Worm (Caenorhabditis elegans) whole organism, L1 larva: ENCODE results near the gene srx-29.
"Not testable (repeated sequence)": the region's sequence is repeated elsewhere in the genome, so short reads cannot be mapped to it uniquely, and the experiment has no call there.

Experiments used
- C16A3.4 ChIP-seq: fragments of 150-350 bp; optimal IDR thresholded peaks from 2 replicates; lab custom pipeline; 2014; ENCODE audit warnings: missing biosample characterization, missing genetic modification characterization
- ama-1 ChIP-seq: fragments of 150-350 bp; optimal IDR thresholded peaks from 2 replicates; lab custom pipeline; 2014
- blmp-1 ChIP-seq: fragments of 150-350 bp; optimal IDR thresholded peaks from 2 replicates; lab custom pipeline; 2014; ENCODE audit warnings: missing biosample characterization, missing genetic modification characterization
- ceh-63 ChIP-seq: fragments of 200-800 bp; sonication (Bioruptor generic); optimal IDR thresholded peaks from 2 replicates; lab custom pipeline; 2018; ENCODE audit warnings: mild to moderate bottlenecking, missing genetic modification characterization, missing compliant biosample characterization
- ceh-90 ChIP-seq: sonication (generic microtip); optimal IDR thresholded peaks from 2 replicates; lab custom pipeline; 2016; ENCODE audit warnings: missing genetic modification characterization, missing compliant biosample characterization
- efl-1 ChIP-seq, 4 experiments: fragments of 150-350 bp; optimal IDR thresholded peaks in 3 of 4; peaks in 1 of 4; 1 replicate in 1 of 4; 2 replicates in 3 of 4; lab custom pipeline; 2014; ENCODE audit warnings: missing biosample characterization in 2 of 4, missing genetic modification characterization in 2 of 4, missing genetic modification reagents in 2 of 4
- egl-13 ChIP-seq: sonication (generic microtip); optimal IDR thresholded peaks from 2 replicates; lab custom pipeline; 2016; ENCODE audit warnings: missing genotype, missing genetic modification reagents, missing genetic modification characterization, missing compliant biosample characterization
- elt-2 ChIP-seq: sonication (generic microtip); optimal IDR thresholded peaks from 2 replicates; lab custom pipeline; 2016; ENCODE audit warnings: missing genetic modification characterization, mild to moderate bottlenecking, inconsistent platforms, missing compliant biosample characterization, missing genetic modification reagents
- ets-5 ChIP-seq: fragments of 200-800 bp; sonication (Bioruptor generic); IDR thresholded peaks from 2 replicates; pipeline ENCODE4 v1.3.6; 2022; ENCODE audit warnings: missing genetic modification characterization, missing compliant biosample characterization
- fkh-10 ChIP-seq: sonication (generic microtip); optimal IDR thresholded peaks from 2 replicates; lab custom pipeline; 2017; ENCODE audit warnings: missing biosample characterization, missing genetic modification reagents, missing genetic modification characterization
- grh-1 ChIP-seq: fragments of 200-800 bp; sonication (Bioruptor generic); IDR thresholded peaks from 2 replicates; pipeline ENCODE4 v1.3.6; 2022; ENCODE audit warnings: missing genetic modification reagents, missing genetic modification characterization, missing compliant biosample characterization
- hlh-4 ChIP-seq: sonication (generic microtip); optimal IDR thresholded peaks from 2 replicates; lab custom pipeline; 2016; ENCODE audit warnings: mild to moderate bottlenecking, missing genetic modification characterization, missing compliant biosample characterization
- jun-1 ChIP-seq: fragments of 150-350 bp; optimal IDR thresholded peaks from 2 replicates; lab custom pipeline; 2014; ENCODE audit warnings: missing biosample characterization, missing genetic modification reagents, missing genetic modification characterization
- lin-35 ChIP-seq, 2 experiments: fragments of 150-350 bp; optimal IDR thresholded peaks; 2 replicates each; lab custom pipeline; 2014; ENCODE audit warnings: missing biosample characterization in 2 of 2, missing genetic modification characterization in 2 of 2, missing genetic modification reagents in 2 of 2
- lir-3 ChIP-seq: sonication (generic microtip); optimal IDR thresholded peaks from 2 replicates; lab custom pipeline; 2016; ENCODE audit warnings: mild to moderate bottlenecking, missing genetic modification characterization, moderate library complexity, missing compliant biosample characterization; ENCODE audit not compliant: poor library complexity
- mab-9 ChIP-seq: fragments of 200-800 bp; sonication (Bioruptor generic); IDR thresholded peaks from 2 replicates; pipeline ENCODE4 v1.3.6; 2022; ENCODE audit warnings: missing genetic modification reagents, missing genetic modification characterization, missing compliant biosample characterization
- mdl-1 ChIP-seq, 2 experiments: fragments of 150-350 bp; optimal IDR thresholded peaks; 2 replicates each; lab custom pipeline; 2014 to 2017; ENCODE audit warnings: missing biosample characterization in 2 of 2, missing genetic modification characterization in 2 of 2, inconsistent platforms in 1 of 2
- mef-2 ChIP-seq: fragments of 150-350 bp; optimal IDR thresholded peaks from 2 replicates; lab custom pipeline; 2014; ENCODE audit warnings: missing biosample characterization, missing genetic modification characterization
- nhr-20 ChIP-seq: sonication (generic microtip); optimal IDR thresholded peaks from 2 replicates; lab custom pipeline; 2016; ENCODE audit warnings: mild to moderate bottlenecking, missing genetic modification characterization, missing compliant biosample characterization
- nhr-47 ChIP-seq: sonication (generic microtip); optimal IDR thresholded peaks from 2 replicates; lab custom pipeline; 2016; ENCODE audit warnings: mild to moderate bottlenecking, missing genetic modification characterization, moderate library complexity, missing compliant biosample characterization
- nhr-71 ChIP-seq: sonication (generic microtip); optimal IDR thresholded peaks from 2 replicates; lab custom pipeline; 2016; ENCODE audit warnings: mild to moderate bottlenecking, missing genetic modification characterization, moderate library complexity, missing compliant biosample characterization
- nhr-84 ChIP-seq: sonication (generic microtip); optimal IDR thresholded peaks from 2 replicates; lab custom pipeline; 2017; ENCODE audit warnings: missing biosample characterization, missing genetic modification characterization
- nhr-85 ChIP-seq: sonication (generic microtip); peaks from one replicate; lab custom pipeline; 2016; ENCODE audit warnings: missing genetic modification characterization, inconsistent platforms, missing compliant biosample characterization
- nhr-90 ChIP-seq: sonication (generic microtip); optimal IDR thresholded peaks from 2 replicates; lab custom pipeline; 2016; ENCODE audit warnings: mild to moderate bottlenecking, missing genetic modification characterization, missing compliant biosample characterization; ENCODE audit not compliant: poor library complexity
- pag-3 ChIP-seq: sonication (generic microtip); optimal IDR thresholded peaks from 2 replicates; lab custom pipeline; 2017; ENCODE audit warnings: missing genetic modification characterization, mild to moderate bottlenecking, missing compliant biosample characterization, antibody characterized with exemption, borderline replicate concordance; ENCODE audit not compliant: insufficient read depth
- pqm-1 ChIP-seq: sonication (generic microtip); optimal IDR thresholded peaks from 3 replicates; lab custom pipeline; 2017; ENCODE audit warnings: missing biosample characterization, missing genetic modification characterization
- skn-1 ChIP-seq: fragments of 150-350 bp; optimal IDR thresholded peaks from 2 replicates; lab custom pipeline; 2014; ENCODE audit warnings: missing biosample characterization, missing genetic modification characterization
- sup-37 ChIP-seq: fragments of 200-800 bp; sonication (Bioruptor generic); optimal IDR thresholded peaks from 2 replicates; lab custom pipeline; 2018; ENCODE audit warnings: mild to moderate bottlenecking, missing genetic modification characterization, missing compliant biosample characterization
- swsn-7 ChIP-seq: sonication (generic microtip); optimal IDR thresholded peaks from 2 replicates; lab custom pipeline; 2016; ENCODE audit warnings: missing genetic modification characterization, missing compliant biosample characterization
- tbx-2 ChIP-seq: sonication (generic microtip); optimal IDR thresholded peaks from 2 replicates; lab custom pipeline; 2016; ENCODE audit warnings: missing genetic modification characterization, missing compliant biosample characterization
- tlp-1 ChIP-seq: fragments of 150-350 bp; optimal IDR thresholded peaks from 2 replicates; lab custom pipeline; 2014; ENCODE audit warnings: missing biosample characterization, missing genetic modification characterization
- unc-86 ChIP-seq: sonication (generic microtip); optimal IDR thresholded peaks from 2 replicates; lab custom pipeline; 2016; ENCODE audit warnings: missing genetic modification characterization, missing compliant biosample characterization
- unc-98 ChIP-seq: fragments of 200-800 bp; sonication (Bioruptor generic); IDR thresholded peaks from 2 replicates; pipeline ENCODE4 v1.3.6; 2022; ENCODE audit warnings: missing genetic modification characterization, missing compliant biosample characterization
- vab-15 ChIP-seq: sonication (generic microtip); optimal IDR thresholded peaks from 2 replicates; lab custom pipeline; 2017; ENCODE audit warnings: missing genotype, mild to moderate bottlenecking, missing genetic modification characterization, missing compliant biosample characterization
- ztf-11 ChIP-seq, 2 experiments: sonication (generic microtip); optimal IDR thresholded peaks; 2 replicates each; lab custom pipeline; 2016 to 2017; ENCODE audit warnings: missing genetic modification characterization in 2 of 2, missing biosample characterization in 1 of 2, missing compliant biosample characterization in 1 of 2
- ztf-4 ChIP-seq: fragments of 150-350 bp; optimal IDR thresholded peaks from 2 replicates; lab custom pipeline; 2014; ENCODE audit warnings: missing biosample characterization, missing genetic modification characterization

srx-29 gene

ce11 chrV:15674899-15675298, 23.1 kb downstream of the srx-29 start:
- no peak for TF ChIP-seq jun-1 (tag; lab: Kevin White, UChicago)
- no peak for TF ChIP-seq vab-15 (tag; lab: Kevin White, UChicago)
- no peak for TF ChIP-seq skn-1
- no peak for TF ChIP-seq nhr-71 (tag; lab: Kevin White, UChicago)
- TF ChIP-seq pag-3: no peak
- TF ChIP-seq nhr-84: no peak
- TF ChIP-seq mef-2 (tag; lab: Kevin White, UChicago): no peak
- TF ChIP-seq C16A3.4 (tag; lab: Kevin White, UChicago): no peak
- TF ChIP-seq nhr-20: no peak
- TF ChIP-seq ceh-63: no peak
- TF ChIP-seq hlh-4 (tag; lab: Kevin White, UChicago): no peak
- no peak for TF ChIP-seq tbx-2 (tag; lab: Kevin White, UChicago)
- no peak for TF ChIP-seq unc-98

ce11 chrV:15673707-15674106, 24.3 kb downstream of the srx-29 start, which contains the start of gene nhr-51:
Gene nhr-51, plus strand, starts transcription at chrV:15674007.
- TF ChIP-seq skn-1 (no peak), unc-86 (tag; lab: Kevin White, UChicago) (no peak), pag-3 (no peak), sup-37 (GFP tag; lab: Kevin White, UChicago) (no peak), nhr-47 (no peak), efl-1 (optimal IDR thresholded peaks at IDR 0.05; lab: Kevin White, UChicago) (no peak), efl-1 (GFP tag; optimal IDR thresholded peaks at IDR 0.05 in 1 of 2; lab: Kevin White, UChicago) (no peak), fkh-10 (no peak), ztf-11 (tag; optimal IDR thresholded peaks at IDR 0.05; lab: Kevin White, UChicago) (no peak)

ce11 chrV:15670139-15670538, 27.9 kb downstream of the srx-29 start, which contains the start of gene K06B4.15:
Gene K06B4.15, plus strand, starts transcription at chrV:15670439.
- TF ChIP-seq egl-13 (tag; lab: Kevin White, UChicago); ama-1; tlp-1 (tag; lab: Kevin White, UChicago): not testable (repeated sequence)

- TF ChIP-seq ztf-11 (tag; optimal IDR thresholded peaks at IDR 0.05; lab: Kevin White, UChicago) (no peak), ets-5 (GFP tag; lab: Robert Waterston, UW) (no peak), swsn-7 (tag; lab: Kevin White, UChicago) (no peak), C16A3.4 (tag; lab: Kevin White, UChicago) (no peak), mab-9 (GFP tag; lab: Robert Waterston, UW) (no peak), skn-1 (no peak), nhr-85 (tag; lab: Kevin White, UChicago) (no peak)
These were observed 29.1 kb downstream of the srx-29 start, which contains the start of gene K06B4.4 for ce11 chrV:15668870-15669269. Gene K06B4.4, plus strand, starts transcription at chrV:15669170.

- not testable (repeated sequence) for TF ChIP-seq ceh-90 (tag; lab: Kevin White, UChicago); nhr-84; unc-86 (tag; lab: Kevin White, UChicago)
These were observed 29.8 kb downstream of the srx-29 start, which contains the start of gene F53E4.1 for ce11 chrV:15668200-15668599. Gene F53E4.1, minus strand, starts transcription at chrV:15668300.

ce11 chrV:15666718-15667117, 31.3 kb downstream of the srx-29 start:
- TF ChIP-seq pqm-1 (tag; lab: Kevin White, UChicago): peak; percentile 13
- TF ChIP-seq blmp-1: peak; percentile 46
- peak in 1 of 2 experiments; percentile 61 for TF ChIP-seq mdl-1 (tag; optimal IDR thresholded peaks at IDR 0.05; lab: Kevin White, UChicago)
- TF ChIP-seq grh-1 (GFP tag; lab: Robert Waterston, UW): no peak
- peak; percentile 62 for TF ChIP-seq nhr-20
- TF ChIP-seq ztf-4: no peak
- no peak for TF ChIP-seq lir-3 (tag; lab: Kevin White, UChicago)
- TF ChIP-seq nhr-90: peak; percentile 63
- TF ChIP-seq lin-35 (GFP tag; optimal IDR thresholded peaks at IDR 0.05; lab: Kevin White, UChicago): peak in 1 of 2 experiments; percentile 58
- TF ChIP-seq elt-2: peak; percentile 98
- TF ChIP-seq hlh-4 (tag; lab: Kevin White, UChicago): no peak
